Worm (Caenorhabditis elegans) whole organism, L4 larva: ENCODE results near the gene F22F7.2.
"Not testable (repeated sequence)": the region's sequence is repeated elsewhere in the genome, so short reads cannot be mapped to it uniquely, and the experiment has no call there.

Source experiments
- F37D6.2 ChIP-seq: sonication (generic microtip); optimal IDR thresholded peaks from 2 replicates; lab custom pipeline; 2016; ENCODE audit warnings: mild to moderate bottlenecking, missing genetic modification characterization, missing compliant biosample characterization
- Y105C5A.15 ChIP-seq: fragments of 200-800 bp; sonication (Bioruptor generic); IDR thresholded peaks from 2 replicates; pipeline ENCODE4 v1.3.6; 2022; ENCODE audit warnings: missing genetic modification characterization, missing compliant biosample characterization
- Y5F2A.4 ChIP-seq: fragments of 200-800 bp; sonication (Bioruptor generic); optimal IDR thresholded peaks from 2 replicates; lab custom pipeline; 2018; ENCODE audit warnings: mild to moderate bottlenecking, missing genetic modification characterization, missing compliant biosample characterization
- ZK337.2 ChIP-seq: fragments of 200-800 bp; sonication (Bioruptor generic); IDR thresholded peaks from 2 replicates; pipeline ENCODE4 v1.3.6; 2022; ENCODE audit warnings: missing genetic modification reagents, missing genetic modification characterization, missing compliant biosample characterization
- aha-1 ChIP-seq: fragments of 150-350 bp; peaks from one replicate; lab custom pipeline; 2014; ENCODE audit warnings: missing biosample characterization, missing genetic modification characterization
- arid-1 ChIP-seq: fragments of 200-800 bp; sonication (Bioruptor generic); conservative IDR thresholded peaks from 2 replicates; pipeline ENCODE4 v1.3.6; 2022; ENCODE audit warnings: missing genetic modification reagents, missing genetic modification characterization, missing compliant biosample characterization
- ceh-20 ChIP-seq: fragments of 200-800 bp; sonication (Bioruptor generic); IDR thresholded peaks from 2 replicates; pipeline ENCODE4 v1.3.6; 2022; ENCODE audit warnings: missing genetic modification reagents, missing genetic modification characterization, missing compliant biosample characterization
- ceh-62 ChIP-seq: sonication (generic microtip); optimal IDR thresholded peaks from 2 replicates; lab custom pipeline; 2017; ENCODE audit warnings: missing biosample characterization, missing genetic modification characterization
- cey-2 ChIP-seq: sonication (generic microtip); optimal IDR thresholded peaks from 3 replicates; lab custom pipeline; 2017; ENCODE audit warnings: missing genetic modification characterization, mild to moderate bottlenecking, missing compliant biosample characterization, antibody characterized with exemption, borderline replicate concordance; ENCODE audit not compliant: insufficient read depth
- daf-16 ChIP-seq, 3 experiments: sonication (generic microtip); optimal IDR thresholded peaks; 2 replicates each; lab custom pipeline; 2016 to 2017; ENCODE audit warnings: missing genetic modification characterization in 3 of 3, missing genetic modification reagents in 3 of 3, mild to moderate bottlenecking in 2 of 3, missing compliant biosample characterization in 2 of 3, missing biosample characterization in 1 of 3, moderate library complexity in 1 of 3
- dmd-6 ChIP-seq: fragments of 200-800 bp; sonication (Bioruptor generic); IDR thresholded peaks from 2 replicates; pipeline ENCODE4 v1.3.6; 2022; ENCODE audit warnings: missing genetic modification reagents, missing genetic modification characterization, missing compliant biosample characterization
- egl-43 ChIP-seq: fragments of 200-800 bp; sonication (Bioruptor generic); IDR thresholded peaks from 2 replicates; pipeline ENCODE4 v1.3.6; 2022; ENCODE audit warnings: missing genetic modification reagents, missing genetic modification characterization, missing compliant biosample characterization
- fos-1 ChIP-seq: fragments of 150-350 bp; optimal IDR thresholded peaks from 2 replicates; lab custom pipeline; 2014; ENCODE audit warnings: missing biosample characterization, missing genetic modification characterization
- hif-1 ChIP-seq, 2 experiments: sonication (generic microtip); optimal IDR thresholded peaks; 2 replicates each; lab custom pipeline; 2016 to 2017; ENCODE audit warnings: missing compliant biosample characterization in 2 of 2, missing genetic modification characterization in 2 of 2, missing genetic modification reagents in 2 of 2, missing genotype in 2 of 2, mild to moderate bottlenecking in 1 of 2
- hlh-11 ChIP-seq: fragments of 200-800 bp; sonication (Bioruptor generic); optimal IDR thresholded peaks from 2 replicates; lab custom pipeline; 2018; ENCODE audit warnings: mild to moderate bottlenecking, missing genetic modification characterization, missing compliant biosample characterization
- hmg-1.1 ChIP-seq: fragments of 200-800 bp; sonication (Bioruptor generic); IDR thresholded peaks from 2 replicates; pipeline ENCODE4 v1.3.6; 2022; ENCODE audit warnings: missing genetic modification reagents, missing genetic modification characterization, missing compliant biosample characterization
- lim-7 ChIP-seq: fragments of 200-800 bp; sonication (Bioruptor generic); IDR thresholded peaks from 2 replicates; pipeline ENCODE4 v1.3.6; 2022; ENCODE audit warnings: missing genetic modification characterization, missing compliant biosample characterization
- lin-13 ChIP-seq: fragments of 150-350 bp; optimal IDR thresholded peaks from 2 replicates; lab custom pipeline; 2014; ENCODE audit warnings: missing biosample characterization, missing genetic modification reagents, missing genetic modification characterization
- lin-38 ChIP-seq: fragments of 200-800 bp; sonication (Bioruptor generic); IDR thresholded peaks from 2 replicates; pipeline ENCODE4 v1.3.6; 2022; ENCODE audit warnings: missing genetic modification reagents, missing genetic modification characterization, missing compliant biosample characterization
- lin-39 ChIP-seq: fragments of 150-350 bp; optimal IDR thresholded peaks from 2 replicates; lab custom pipeline; 2014; ENCODE audit warnings: missing biosample characterization, missing genetic modification reagents, missing genetic modification characterization
- lsy-2 ChIP-seq, 2 experiments: fragments of 150-350 bp in 1 of 2; sonication (generic microtip) in 1 of 2; optimal IDR thresholded peaks; 2 replicates each; lab custom pipeline; 2014 to 2017; ENCODE audit warnings: missing biosample characterization in 2 of 2, missing genetic modification characterization in 2 of 2
- nhr-10 ChIP-seq: fragments of 150-350 bp; optimal IDR thresholded peaks from 2 replicates; lab custom pipeline; 2014; ENCODE audit warnings: missing biosample characterization, missing genetic modification characterization
- nhr-11 ChIP-seq: fragments of 150-350 bp; optimal IDR thresholded peaks from 2 replicates; lab custom pipeline; 2014; ENCODE audit warnings: missing biosample characterization, missing genetic modification characterization
- nhr-28 ChIP-seq: fragments of 150-350 bp; optimal IDR thresholded peaks from 2 replicates; lab custom pipeline; 2014; ENCODE audit warnings: missing biosample characterization, missing genetic modification characterization
- nhr-41 ChIP-seq: fragments of 200-800 bp; sonication (Bioruptor generic); IDR thresholded peaks from 2 replicates; pipeline ENCODE4 v1.3.6; 2022; ENCODE audit warnings: missing genetic modification reagents, missing genetic modification characterization, missing compliant biosample characterization
- nhr-76 ChIP-seq: fragments of 150-350 bp; optimal IDR thresholded peaks from 2 replicates; lab custom pipeline; 2014; ENCODE audit warnings: missing biosample characterization, missing genetic modification characterization
- nhr-77 ChIP-seq: fragments of 150-350 bp; optimal IDR thresholded peaks from 2 replicates; lab custom pipeline; 2014; ENCODE audit warnings: missing biosample characterization, missing genetic modification characterization
- skn-1 ChIP-seq: fragments of 150-350 bp; optimal IDR thresholded peaks from 2 replicates; lab custom pipeline; 2014; ENCODE audit warnings: missing biosample characterization, missing genetic modification characterization
- snpc-1.2 ChIP-seq: fragments of 200-800 bp; sonication (Bioruptor generic); IDR thresholded peaks from 2 replicates; pipeline ENCODE4 v1.3.6; 2022; ENCODE audit warnings: missing genetic modification reagents, missing genetic modification characterization, missing compliant biosample characterization
- unc-62 ChIP-seq, 3 experiments: fragments of 150-350 bp in 1 of 3; sonication (generic microtip); optimal IDR thresholded peaks in 2 of 3; peaks in 1 of 3; 1 replicate in 1 of 3; 2 replicates in 2 of 3; lab custom pipeline; 2014 to 2017; ENCODE audit warnings: missing biosample characterization in 3 of 3, missing genetic modification characterization in 3 of 3, missing genetic modification reagents in 3 of 3, missing genotype in 1 of 3
- zag-1 ChIP-seq: fragments of 150-350 bp; optimal IDR thresholded peaks from 2 replicates; lab custom pipeline; 2014; ENCODE audit warnings: missing biosample characterization, missing genetic modification characterization
- zip-11 ChIP-seq: fragments of 200-800 bp; sonication (Bioruptor generic); IDR thresholded peaks from 2 replicates; pipeline ENCODE4 v1.3.6; 2022; ENCODE audit warnings: missing genetic modification characterization, missing compliant biosample characterization
- zip-2 ChIP-seq: fragments of 150-350 bp; optimal IDR thresholded peaks from 2 replicates; lab custom pipeline; 2014; ENCODE audit warnings: missing biosample characterization, missing genetic modification characterization
- ztf-7 ChIP-seq: fragments of 150-350 bp; optimal IDR thresholded peaks from 2 replicates; lab custom pipeline; 2014; ENCODE audit warnings: missing biosample characterization, missing genetic modification characterization

Gene F22F7.2

ce11 chrV:2135323-2135722 is 12.7 kb downstream of the F22F7.2 start (continued):
- no peak for TF ChIP-seq zip-2 (tag; lab: Kevin White, UChicago)
- TF ChIP-seq dmd-6 (GFP tag; lab: Robert Waterston, UW), result peak; percentile 52
- peak; percentile 69 for TF ChIP-seq nhr-11 (tag; lab: Kevin White, UChicago)
- TF ChIP-seq lin-13 (GFP tag; lab: Kevin White, UChicago), result no peak
- TF ChIP-seq arid-1, result peak; percentile 45; the same call in 1 of the 2 replicates
- TF ChIP-seq zip-11 (GFP tag; lab: Robert Waterston, UW), result no peak
- no peak for TF ChIP-seq cey-2 (tag; lab: Kevin White, UChicago)
- peak; percentile 61 for TF ChIP-seq hlh-11 (tag; lab: Kevin White, UChicago)
- peak in 1 of 2 experiments; percentile 13 for TF ChIP-seq lsy-2 (tag; optimal IDR thresholded peaks at IDR 0.05; lab: Kevin White, UChicago)
- no peak for TF ChIP-seq F37D6.2 (tag; lab: Kevin White, UChicago)
- no peak for TF ChIP-seq zag-1 (tag; lab: Kevin White, UChicago)

DNA sequence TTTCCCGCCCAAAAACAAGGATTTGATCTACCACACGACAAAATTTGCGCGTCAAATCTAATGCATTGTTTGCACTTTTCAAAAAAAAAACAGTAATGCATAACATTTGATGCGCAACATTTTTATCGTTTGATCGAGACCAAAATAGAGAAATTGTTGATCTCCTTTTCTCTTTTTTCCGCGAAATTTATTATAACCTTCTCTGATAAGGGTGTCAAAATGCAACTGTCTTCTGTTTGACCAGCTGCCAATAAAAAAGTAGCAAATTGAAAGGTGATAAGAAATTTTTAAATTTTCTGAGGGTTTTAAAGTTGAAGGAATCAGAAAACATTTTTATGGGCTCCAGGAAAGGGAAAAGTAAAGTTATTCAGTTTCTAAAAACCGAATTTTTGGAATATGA is 14.4 kb downstream of the F22F7.2 start:
- TF ChIP-seq daf-16 (GFP tag; optimal IDR thresholded peaks at IDR 0.05; lab: Kevin White, UChicago) (no peak), daf-16 (tag; optimal IDR thresholded peaks at IDR 0.05; lab: Kevin White, UChicago) (peak; percentile 37), ceh-62 (tag; lab: Kevin White, UChicago) (no peak), egl-43 (GFP tag; lab: Robert Waterston, UW) (no peak), dmd-6 (GFP tag; lab: Robert Waterston, UW) (peak; percentile 62), hlh-11 (tag; lab: Kevin White, UChicago) (no peak)

DNA sequence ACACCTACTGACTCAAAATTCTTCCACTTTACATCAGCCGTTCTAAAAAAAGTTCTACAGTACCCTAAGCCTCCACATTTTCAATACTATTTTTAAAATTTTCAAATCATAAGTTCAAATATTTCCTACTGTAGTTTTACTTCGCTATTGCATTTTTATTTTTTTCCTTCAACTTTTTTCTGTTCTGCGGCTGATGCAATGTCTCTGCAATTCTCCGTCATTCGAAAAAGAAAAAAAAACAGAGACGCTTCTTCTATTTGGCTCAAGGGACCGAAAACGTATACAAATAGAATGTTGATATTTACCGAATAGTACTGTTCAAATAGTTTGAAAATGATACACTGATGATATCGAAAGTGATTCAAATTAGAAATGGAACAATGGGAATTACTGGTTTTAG is 15.7 kb downstream of the F22F7.2 start:
- TF ChIP-seq lin-39 (no peak), nhr-28 (tag; lab: Kevin White, UChicago) (peak; percentile 12), snpc-1.2 (GFP tag; lab: Robert Waterston, UW) (no peak), unc-62 (GFP tag; optimal IDR thresholded peaks at IDR 0.05 in 1 of 2; lab: Kevin White, UChicago) (peak in 1 of 2 experiments; percentile 42), unc-62 (tag; optimal IDR thresholded peaks at IDR 0.05; lab: Kevin White, UChicago) (no peak), nhr-11 (tag; lab: Kevin White, UChicago) (peak; percentile 43)
- TF ChIP-seq, all 104 proteins: peak for 3

ce11 chrV:2139918-2140317 is 17.3 kb downstream of the F22F7.2 start, which contains the start of gene F22F7.7:
Gene F22F7.7, minus strand, starts transcription at chrV:2140042.
- no peak for TF ChIP-seq nhr-10
- no peak for TF ChIP-seq Y105C5A.15 (GFP tag; lab: Robert Waterston, UW)
- no peak for TF ChIP-seq Y5F2A.4 (GFP tag; lab: Kevin White, UChicago)
- TF ChIP-seq nhr-76 (tag; lab: Kevin White, UChicago), result no peak
- TF ChIP-seq lim-7 (GFP tag; lab: Robert Waterston, UW), result no peak
- TF ChIP-seq nhr-77 (tag; lab: Kevin White, UChicago), result no peak
- no peak for TF ChIP-seq fos-1
- no peak for TF ChIP-seq ceh-20 (GFP tag; lab: Robert Waterston, UW)
- TF ChIP-seq skn-1 (tag; lab: Kevin White, UChicago), result no peak
- TF ChIP-seq hif-1 (tag; optimal IDR thresholded peaks at IDR 0.05; lab: Kevin White, UChicago), result peak in 1 of 2 experiments; percentile 69
- TF ChIP-seq dmd-6 (GFP tag; lab: Robert Waterston, UW), result no peak
- TF ChIP-seq nhr-41 (GFP tag; lab: Robert Waterston, UW), result no peak
- TF ChIP-seq aha-1, result peak; percentile 94
- no peak for TF ChIP-seq lin-38 (GFP tag; lab: Robert Waterston, UW)
- TF ChIP-seq ZK337.2 (GFP tag; lab: Robert Waterston, UW), result no peak

- TF ChIP-seq ztf-7 (tag; lab: Kevin White, UChicago); ceh-20 (GFP tag; lab: Robert Waterston, UW); hmg-1.1: not testable (repeated sequence)
These were observed 21.8 kb downstream of the F22F7.2 start, which contains the start of gene F22F7.12 for ce11 chrV:2144408-2144807. Gene F22F7.12, minus strand, starts transcription at chrV:2144508.
